Worm (Caenorhabditis elegans) whole organism, L4 larva: Measurements from ENCODE around the gene K11H3.5.

ENCODE experiments used
- F26F4.8 ChIP-seq: fragments of 200-800 bp; sonication (Bioruptor generic); conservative IDR thresholded peaks from 2 replicates; pipeline ENCODE4 v1.3.6; 2022; ENCODE audit warnings: missing genetic modification characterization, missing compliant biosample characterization
- F37D6.2 ChIP-seq: sonication (generic microtip); optimal IDR thresholded peaks from 2 replicates; lab custom pipeline; 2016; ENCODE audit warnings: mild to moderate bottlenecking, missing genetic modification characterization, missing compliant biosample characterization
- F44E2.7 ChIP-seq: fragments of 200-800 bp; sonication (Bioruptor generic); IDR thresholded peaks from 2 replicates; pipeline ENCODE4 v2.1.2; 2022; ENCODE audit warnings: missing genetic modification characterization, missing compliant biosample characterization
- F49E8.2 ChIP-seq: sonication (generic microtip); optimal IDR thresholded peaks from 2 replicates; lab custom pipeline; 2016; ENCODE audit warnings: missing compliant biosample characterization, mild to moderate bottlenecking, missing genetic modification characterization, borderline replicate concordance
- T26A8.4 ChIP-seq: fragments of 200-800 bp; sonication (Bioruptor generic); IDR thresholded peaks from 2 replicates; pipeline ENCODE4 v1.3.6; 2022; ENCODE audit warnings: missing genetic modification characterization, missing compliant biosample characterization
- Y75B8A.6 ChIP-seq: fragments of 200-800 bp; sonication (Bioruptor generic); IDR thresholded peaks from 2 replicates; pipeline ENCODE4 v1.3.6; 2022; ENCODE audit warnings: missing genetic modification reagents, missing genetic modification characterization, missing compliant biosample characterization
- ZK337.2 ChIP-seq: fragments of 200-800 bp; sonication (Bioruptor generic); IDR thresholded peaks from 2 replicates; pipeline ENCODE4 v1.3.6; 2022; ENCODE audit warnings: missing genetic modification reagents, missing genetic modification characterization, missing compliant biosample characterization
- ZK546.5 ChIP-seq, 2 experiments: sonication (generic microtip); optimal IDR thresholded peaks; 2 replicates each; lab custom pipeline; 2017; ENCODE audit warnings: missing biosample characterization in 2 of 2, missing genetic modification characterization in 2 of 2
- ama-1 ChIP-seq: fragments of 150-350 bp; optimal IDR thresholded peaks from 2 replicates; lab custom pipeline; 2014; ENCODE audit warnings: inconsistent platforms, mixed read lengths
- ceh-62 ChIP-seq: sonication (generic microtip); optimal IDR thresholded peaks from 2 replicates; lab custom pipeline; 2017; ENCODE audit warnings: missing biosample characterization, missing genetic modification characterization
- cey-2 ChIP-seq: sonication (generic microtip); optimal IDR thresholded peaks from 3 replicates; lab custom pipeline; 2017; ENCODE audit warnings: missing genetic modification characterization, mild to moderate bottlenecking, missing compliant biosample characterization, antibody characterized with exemption, borderline replicate concordance; ENCODE audit not compliant: insufficient read depth
- ctbp-1 ChIP-seq: fragments of 200-800 bp; sonication (Bioruptor generic); IDR thresholded peaks from 2 replicates; pipeline ENCODE4 v1.3.6; 2022; ENCODE audit warnings: missing genetic modification reagents, missing genetic modification characterization, missing compliant biosample characterization
- daf-16 ChIP-seq, 3 experiments: sonication (generic microtip); optimal IDR thresholded peaks; 2 replicates each; lab custom pipeline; 2016 to 2017; ENCODE audit warnings: missing genetic modification characterization in 3 of 3, missing genetic modification reagents in 3 of 3, mild to moderate bottlenecking in 2 of 3, missing compliant biosample characterization in 2 of 3, missing biosample characterization in 1 of 3, moderate library complexity in 1 of 3
- daf-8 ChIP-seq: fragments of 200-800 bp; sonication (Bioruptor generic); IDR thresholded peaks from 2 replicates; pipeline ENCODE4 v1.3.6; 2022; ENCODE audit warnings: missing genetic modification characterization, missing compliant biosample characterization
- duxl-1 ChIP-seq: sonication (generic microtip); optimal IDR thresholded peaks from 2 replicates; lab custom pipeline; 2016; ENCODE audit warnings: mild to moderate bottlenecking, missing genetic modification characterization, moderate library complexity, missing compliant biosample characterization; ENCODE audit not compliant: poor library complexity
- egl-43 ChIP-seq: fragments of 200-800 bp; sonication (Bioruptor generic); IDR thresholded peaks from 2 replicates; pipeline ENCODE4 v1.3.6; 2022; ENCODE audit warnings: missing genetic modification reagents, missing genetic modification characterization, missing compliant biosample characterization
- fkh-10 ChIP-seq: fragments of 150-350 bp; optimal IDR thresholded peaks from 2 replicates; lab custom pipeline; 2014; ENCODE audit warnings: missing biosample characterization, missing genetic modification reagents, missing genetic modification characterization
- fos-1 ChIP-seq: fragments of 150-350 bp; optimal IDR thresholded peaks from 2 replicates; lab custom pipeline; 2014; ENCODE audit warnings: missing biosample characterization, missing genetic modification characterization
- hif-1 ChIP-seq, 2 experiments: sonication (generic microtip); optimal IDR thresholded peaks; 2 replicates each; lab custom pipeline; 2016 to 2017; ENCODE audit warnings: missing compliant biosample characterization in 2 of 2, missing genetic modification characterization in 2 of 2, missing genetic modification reagents in 2 of 2, missing genotype in 2 of 2, mild to moderate bottlenecking in 1 of 2
- hlh-11 ChIP-seq: fragments of 200-800 bp; sonication (Bioruptor generic); optimal IDR thresholded peaks from 2 replicates; lab custom pipeline; 2018; ENCODE audit warnings: mild to moderate bottlenecking, missing genetic modification characterization, missing compliant biosample characterization
- hlh-30 ChIP-seq: sonication (generic microtip); optimal IDR thresholded peaks from 2 replicates; lab custom pipeline; 2017; ENCODE audit warnings: antibody characterized with exemption, mild to moderate bottlenecking, missing genetic modification characterization, missing compliant biosample characterization; ENCODE audit not compliant: insufficient read depth
- lin-38 ChIP-seq: fragments of 200-800 bp; sonication (Bioruptor generic); IDR thresholded peaks from 2 replicates; pipeline ENCODE4 v1.3.6; 2022; ENCODE audit warnings: missing genetic modification reagents, missing genetic modification characterization, missing compliant biosample characterization
- lin-39 ChIP-seq: fragments of 150-350 bp; optimal IDR thresholded peaks from 2 replicates; lab custom pipeline; 2014; ENCODE audit warnings: missing biosample characterization, missing genetic modification reagents, missing genetic modification characterization
- lsy-2 ChIP-seq, 2 experiments: fragments of 150-350 bp in 1 of 2; sonication (generic microtip) in 1 of 2; optimal IDR thresholded peaks; 2 replicates each; lab custom pipeline; 2014 to 2017; ENCODE audit warnings: missing biosample characterization in 2 of 2, missing genetic modification characterization in 2 of 2
- madf-5 ChIP-seq, 2 experiments: fragments of 200-800 bp; sonication (Bioruptor generic); IDR thresholded peaks; 2 replicates each; pipeline ENCODE4 v1.3.6; 2022; ENCODE audit warnings: missing compliant biosample characterization in 2 of 2, missing genetic modification characterization in 2 of 2
- madf-9 ChIP-seq: fragments of 200-800 bp; sonication (Bioruptor generic); conservative IDR thresholded peaks from 2 replicates; pipeline ENCODE4 v1.3.6; 2022; ENCODE audit warnings: missing genetic modification reagents, missing genetic modification characterization, missing compliant biosample characterization
- mdt-29 ChIP-seq: fragments of 200-800 bp; sonication (Bioruptor generic); IDR thresholded peaks from 2 replicates; pipeline ENCODE4 v1.3.6; 2022; ENCODE audit warnings: missing genetic modification reagents, missing genetic modification characterization, missing compliant biosample characterization
- mep-1 ChIP-seq: fragments of 150-350 bp; sonication (generic microtip); optimal IDR thresholded peaks from 3 replicates; lab custom pipeline; 2014; ENCODE audit warnings: missing biosample characterization, missing genetic modification characterization
- mxl-3 ChIP-seq: fragments of 200-800 bp; sonication (Bioruptor generic); optimal IDR thresholded peaks from 2 replicates; lab custom pipeline; 2018; ENCODE audit warnings: mild to moderate bottlenecking, missing genetic modification characterization, missing compliant biosample characterization
- nhr-102 ChIP-seq: sonication (generic microtip); optimal IDR thresholded peaks from 2 replicates; lab custom pipeline; 2016; ENCODE audit warnings: mild to moderate bottlenecking, missing genetic modification characterization, moderate library complexity, missing compliant biosample characterization
- nhr-41 ChIP-seq: fragments of 200-800 bp; sonication (Bioruptor generic); IDR thresholded peaks from 2 replicates; pipeline ENCODE4 v1.3.6; 2022; ENCODE audit warnings: missing genetic modification reagents, missing genetic modification characterization, missing compliant biosample characterization
- nhr-42 ChIP-seq: fragments of 200-800 bp; sonication (Bioruptor generic); IDR thresholded peaks from 2 replicates; pipeline ENCODE4 v1.3.6; 2022; ENCODE audit warnings: missing genetic modification characterization, missing compliant biosample characterization
- nhr-48 ChIP-seq: sonication (generic microtip); optimal IDR thresholded peaks from 2 replicates; lab custom pipeline; 2016; ENCODE audit warnings: mild to moderate bottlenecking, missing genetic modification characterization, missing compliant biosample characterization
- nhr-6 ChIP-seq: fragments of 150-350 bp; optimal IDR thresholded peaks from 2 replicates; lab custom pipeline; 2014; ENCODE audit warnings: missing biosample characterization, missing genetic modification characterization
- nhr-76 ChIP-seq: fragments of 150-350 bp; optimal IDR thresholded peaks from 2 replicates; lab custom pipeline; 2014; ENCODE audit warnings: missing biosample characterization, missing genetic modification characterization
- nhr-77 ChIP-seq: fragments of 150-350 bp; optimal IDR thresholded peaks from 2 replicates; lab custom pipeline; 2014; ENCODE audit warnings: missing biosample characterization, missing genetic modification characterization
- pha-4 ChIP-seq, 2 experiments: fragments of 150-350 bp in 1 of 2; fragments of 200-800 bp in 1 of 2; sonication (Bioruptor generic) in 1 of 2; IDR thresholded peaks in 1 of 2; optimal IDR thresholded peaks in 1 of 2; 2 replicates each; pipeline versions ENCODE4 v1.3.6 to Lab custom; 2014 to 2022; ENCODE audit warnings: missing genetic modification characterization in 2 of 2, missing genetic modification reagents in 2 of 2, missing biosample characterization in 1 of 2, missing compliant biosample characterization in 1 of 2
- rbr-2 ChIP-seq: sonication (generic microtip); optimal IDR thresholded peaks from 2 replicates; lab custom pipeline; 2016; ENCODE audit warnings: missing genotype, missing genetic modification characterization, missing compliant biosample characterization
- saeg-2 ChIP-seq: fragments of 200-800 bp; sonication (Bioruptor generic); IDR thresholded peaks from 2 replicates; pipeline ENCODE4 v1.3.6; 2022; ENCODE audit warnings: missing genetic modification reagents, missing genetic modification characterization, missing compliant biosample characterization
- set-16 ChIP-seq: fragments of 200-800 bp; sonication (Bioruptor generic); IDR thresholded peaks from 2 replicates; pipeline ENCODE4 v1.3.6; 2022; ENCODE audit warnings: missing genetic modification reagents, missing genetic modification characterization, missing compliant biosample characterization
- skn-1 ChIP-seq: fragments of 150-350 bp; optimal IDR thresholded peaks from 2 replicates; lab custom pipeline; 2014; ENCODE audit warnings: missing biosample characterization, missing genetic modification characterization
- snpc-1.2 ChIP-seq: fragments of 200-800 bp; sonication (Bioruptor generic); IDR thresholded peaks from 2 replicates; pipeline ENCODE4 v1.3.6; 2022; ENCODE audit warnings: missing genetic modification reagents, missing genetic modification characterization, missing compliant biosample characterization
- spr-1 ChIP-seq: sonication (generic microtip); optimal IDR thresholded peaks from 2 replicates; lab custom pipeline; 2016; ENCODE audit warnings: mild to moderate bottlenecking, missing genetic modification characterization, missing compliant biosample characterization
- tra-1 ChIP-seq: fragments of 200-800 bp; sonication (Bioruptor generic); IDR thresholded peaks from 2 replicates; pipeline ENCODE4 v1.3.6; 2022; ENCODE audit warnings: missing genetic modification reagents, missing genetic modification characterization, missing compliant biosample characterization
- zfp-2 ChIP-seq: sonication (generic microtip); optimal IDR thresholded peaks from 2 replicates; lab custom pipeline; 2016; ENCODE audit warnings: mild to moderate bottlenecking, missing genetic modification characterization, missing compliant biosample characterization
- zip-11 ChIP-seq: fragments of 200-800 bp; sonication (Bioruptor generic); IDR thresholded peaks from 2 replicates; pipeline ENCODE4 v1.3.6; 2022; ENCODE audit warnings: missing genetic modification characterization, missing compliant biosample characterization
- ztf-11 ChIP-seq: fragments of 150-350 bp; optimal IDR thresholded peaks from 2 replicates; lab custom pipeline; 2014; ENCODE audit warnings: missing biosample characterization, missing genetic modification characterization

Gene K11H3.5

DNA sequence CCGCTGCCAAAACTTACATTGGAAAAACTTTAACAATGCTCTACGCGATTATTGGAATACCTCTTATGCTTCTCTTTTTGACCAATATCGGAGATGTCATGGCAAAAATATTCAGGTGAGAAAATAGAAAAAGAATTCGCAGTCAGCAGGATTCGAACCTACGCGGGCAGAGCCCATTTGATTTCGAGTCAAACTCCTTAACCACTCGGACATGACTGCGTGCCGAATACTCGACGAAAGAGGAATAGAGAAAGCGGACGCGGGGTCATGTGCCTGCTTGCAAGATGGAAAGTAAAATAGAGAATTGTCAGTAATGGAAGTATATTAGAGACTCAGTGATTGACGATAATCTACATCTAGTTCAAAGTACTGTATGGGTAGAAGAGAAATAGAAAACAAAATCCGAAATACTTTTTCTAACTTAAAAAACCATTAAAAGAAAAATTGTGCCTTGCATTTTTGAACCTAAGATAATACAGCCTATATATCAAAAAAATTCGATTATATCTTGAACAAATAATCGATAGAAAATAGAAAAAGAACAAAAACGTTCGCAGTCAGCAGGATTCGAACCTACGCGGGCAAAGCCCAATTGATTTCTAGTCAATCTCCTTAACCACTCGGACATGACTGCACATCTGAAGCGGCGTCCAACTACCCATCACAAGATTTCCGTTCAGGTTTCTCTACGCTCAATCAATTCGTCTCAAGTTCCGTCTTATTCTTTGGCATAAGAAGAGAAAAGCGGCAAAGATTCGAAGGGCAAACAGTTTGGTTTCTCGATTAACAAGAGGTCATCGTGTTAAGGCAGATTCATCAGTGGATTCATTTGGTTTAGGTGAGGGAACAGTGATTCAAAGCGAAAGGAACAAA, 18.1 kb downstream of the K11H3.5 start:
- no peak for TF ChIP-seq skn-1 (tag; lab: Kevin White, UChicago)
- TF ChIP-seq nhr-42 (GFP tag; lab: Robert Waterston, UW), result peak; percentile 67; the same call in 1 of the 2 replicates
- peak; percentile 82 for TF ChIP-seq lin-38 (GFP tag; lab: Robert Waterston, UW)
- peak; percentile 60; the same call in 1 of the 2 replicates for TF ChIP-seq saeg-2 (GFP tag; lab: Robert Waterston, UW)
- TF ChIP-seq cey-2 (tag; lab: Kevin White, UChicago), result no peak
- peak; percentile 4 for TF ChIP-seq nhr-77 (tag; lab: Kevin White, UChicago)
- TF ChIP-seq nhr-41 (GFP tag; lab: Robert Waterston, UW), result peak; percentile 84
- TF ChIP-seq Y75B8A.6, result no peak
- peak in 1 of 2 experiments; percentile 57 for TF ChIP-seq hif-1 (tag; optimal IDR thresholded peaks at IDR 0.05; lab: Kevin White, UChicago)
- TF ChIP-seq pha-4 (GFP tag; IDR thresholded peaks at IDR 0.05; lab: Robert Waterston, UW), result peak; percentile 81; the same call in 1 of the 2 replicates
- no peak for TF ChIP-seq pha-4 (tag; optimal IDR thresholded peaks at IDR 0.05; lab: Kevin White, UChicago)
- peak; percentile 17 for TF ChIP-seq nhr-102
- TF ChIP-seq F26F4.8 (GFP tag; lab: Robert Waterston, UW), result peak; percentile 64; the same call in 1 of the 2 replicates
- no peak for TF ChIP-seq ZK546.5 (tag; optimal IDR thresholded peaks at IDR 0.05; lab: Kevin White, UChicago)
- TF ChIP-seq F37D6.2 (tag; lab: Kevin White, UChicago), result peak; percentile 44
- TF ChIP-seq lin-39 (tag; lab: Kevin White, UChicago), result no peak
- peak; percentile 83 for TF ChIP-seq T26A8.4
- no peak for TF ChIP-seq nhr-76 (tag; lab: Kevin White, UChicago)
- 0 out of 2 replicates have a peak, but pooled peaks have one; percentile 5 for TF ChIP-seq zip-11 (GFP tag; lab: Robert Waterston, UW)
- TF ChIP-seq set-16, result no peak
- TF ChIP-seq daf-8, result no peak
- peak; percentile 52 for TF ChIP-seq mxl-3
- TF ChIP-seq tra-1, result peak; percentile 84
- TF ChIP-seq madf-9 (GFP tag; lab: Robert Waterston, UW), result peak; percentile 89
- no peak for TF ChIP-seq zfp-2 (tag; lab: Kevin White, UChicago)
- no peak for TF ChIP-seq nhr-6 (tag; lab: Kevin White, UChicago)
- peak in 1 of 2 experiments; percentile 18 for TF ChIP-seq daf-16 (GFP tag; optimal IDR thresholded peaks at IDR 0.05; lab: Kevin White, UChicago)
- TF ChIP-seq daf-16 (tag; optimal IDR thresholded peaks at IDR 0.05; lab: Kevin White, UChicago), result peak; percentile 40
- peak; percentile 94 for TF ChIP-seq egl-43
- TF ChIP-seq spr-1, result no peak
- TF ChIP-seq ama-1 (lab: Kevin White, UChicago), result no peak
- TF ChIP-seq mep-1 (tag; lab: Kevin White, UChicago), result peak; percentile 68
- TF ChIP-seq F44E2.7 (GFP tag; lab: Robert Waterston, UW), result peak; percentile 89; the same call in 1 of the 2 replicates
- TF ChIP-seq rbr-2 (tag; lab: Kevin White, UChicago), result peak; percentile 73
- peak; percentile 46 for TF ChIP-seq F49E8.2 (tag; lab: Kevin White, UChicago)
- TF ChIP-seq fkh-10 (GFP tag; lab: Kevin White, UChicago), result peak; percentile 8
- peak; percentile 76 for TF ChIP-seq mdt-29 (GFP tag; lab: Robert Waterston, UW)
- TF ChIP-seq ceh-62, result no peak
- TF ChIP-seq hlh-11 (tag; lab: Kevin White, UChicago), result peak; percentile 30
- TF ChIP-seq duxl-1 (tag; lab: Kevin White, UChicago), result peak; percentile 45
- peak; percentile 34 for TF ChIP-seq nhr-48 (tag; lab: Kevin White, UChicago)
- peak; percentile 71 for TF ChIP-seq hlh-30
- no peak for TF ChIP-seq ztf-11 (tag; lab: Kevin White, UChicago)
- peak in 1 of 2 experiments; percentile 49 for TF ChIP-seq lsy-2 (tag; optimal IDR thresholded peaks at IDR 0.05; lab: Kevin White, UChicago)
- TF ChIP-seq ZK337.2 (GFP tag; lab: Robert Waterston, UW), result peak; percentile 85
- peak; percentile 76 for TF ChIP-seq ctbp-1 (GFP tag; lab: Robert Waterston, UW)
- TF ChIP-seq madf-5 (GFP tag; IDR thresholded peaks at IDR 0.05; lab: Robert Waterston, UW), result peak; percentile 55 to 71; a peak in 1 of 4 replicates
- peak; percentile 60; the same call in 1 of the 2 replicates for TF ChIP-seq snpc-1.2 (GFP tag; lab: Robert Waterston, UW)
- no peak for TF ChIP-seq fos-1
